Worm (Caenorhabditis elegans): Measurements from ENCODE around the gene F59B2.14.

F59B2.14 gene

ce11 chrIII:9022535-9022934 lies at the start of gene F59B2.14:
Gene F59B2.14 (minus strand): TSS chrIII:9022635.
- TF ChIP-seq efl-1 (optimal IDR thresholded peaks at IDR 0.05) (no peak), efl-1 (GFP tag; optimal IDR thresholded peaks at IDR 0.05 in 1 of 2) (no peak), C34B4.2 (tag; optimal IDR thresholded peaks at IDR 0.05) (no peak), ceh-8 (GFP tag; optimal IDR thresholded peaks at IDR 0.05) (no peak), nhr-77 (tag; optimal IDR thresholded peaks at IDR 0.05) (no peak), mep-1 (tag; optimal IDR thresholded peaks at IDR 0.05) (no peak), C16A3.4 (tag; optimal IDR thresholded peaks at IDR 0.05) (no peak), nhr-85 (tag) (no peak), egl-13 (tag; optimal IDR thresholded peaks at IDR 0.05) (no peak), fos-1 (tag; optimal IDR thresholded peaks at IDR 0.05) (no peak), nhr-84 (tag; optimal IDR thresholded peaks at IDR 0.05) (no peak), alr-1 (tag; optimal IDR thresholded peaks at IDR 0.05; ENCODE audit: borderline replicate concordance) (no peak)

- no peak for TF ChIP-seq efl-1 (optimal IDR thresholded peaks at IDR 0.05)
- peak in 1 of 2 experiments; percentile 64 for TF ChIP-seq efl-1 (GFP tag; optimal IDR thresholded peaks at IDR 0.05 in 1 of 2)
- TF ChIP-seq lin-35 (GFP tag; optimal IDR thresholded peaks at IDR 0.05): no peak
Measured at ce11 chrIII:9071372-9071771, 48.9 kb upstream of the F59B2.14 start, which contains the start of gene lin-12. Gene lin-12 (minus strand): TSS chrIII:9071472.

- TF ChIP-seq ceh-82 (tag; optimal IDR thresholded peaks at IDR 0.05) (no peak), efl-1 (optimal IDR thresholded peaks at IDR 0.05) (no peak), efl-1 (GFP tag; optimal IDR thresholded peaks at IDR 0.05 in 1 of 2) (no peak), blmp-1 (tag; optimal IDR thresholded peaks at IDR 0.05) (no peak), unc-86 (tag; optimal IDR thresholded peaks at IDR 0.05) (no peak), egl-27 (tag; optimal IDR thresholded peaks at IDR 0.05) (no peak), tbx-2 (tag; optimal IDR thresholded peaks at IDR 0.05) (no peak), nhr-77 (tag; optimal IDR thresholded peaks at IDR 0.05) (no peak), fos-1 (tag; optimal IDR thresholded peaks at IDR 0.05) (no peak), zag-1 (tag; optimal IDR thresholded peaks at IDR 0.05) (no peak), nhr-19 (GFP tag; conservative IDR thresholded peaks at IDR 0.05) (no peak), hpl-2 (GFP tag; optimal IDR thresholded peaks at IDR 0.05) (no peak), lin-14 (GFP tag; optimal IDR thresholded peaks at IDR 0.05) (no peak), irx-1 (tag; optimal IDR thresholded peaks at IDR 0.05) (no peak), sup-37 (GFP tag; optimal IDR thresholded peaks at IDR 0.05) (no peak), lin-35 (GFP tag; optimal IDR thresholded peaks at IDR 0.05) (no peak), dpl-1 (GFP tag; optimal IDR thresholded peaks at IDR 0.05) (no peak), pqm-1 (tag; optimal IDR thresholded peaks at IDR 0.05) (no peak), isw-1 (GFP tag; IDR thresholded peaks at IDR 0.05) (no peak), nhr-28 (tag; optimal IDR thresholded peaks at IDR 0.05) (no peak), mab-9 (GFP tag; IDR thresholded peaks at IDR 0.05) (no peak)
Measured at ce11 chrIII:9069712-9070111, 47.3 kb upstream of the F59B2.14 start.

- no peak for TF ChIP-seq irx-1 (tag; optimal IDR thresholded peaks at IDR 0.05)
- no peak for TF ChIP-seq fos-1 (tag; optimal IDR thresholded peaks at IDR 0.05)
- no peak for TF ChIP-seq aha-1 (tag; optimal IDR thresholded peaks at IDR 0.05)
- TF ChIP-seq ztf-11 (tag; optimal IDR thresholded peaks at IDR 0.05): no peak
- peak; percentile 27 for TF ChIP-seq mep-1 (tag; optimal IDR thresholded peaks at IDR 0.05)
- TF ChIP-seq nhr-19 (GFP tag; conservative IDR thresholded peaks at IDR 0.05): 0 out of 2 replicates have a peak, but pooled peaks have one; percentile 10
- peak; percentile 56 for TF ChIP-seq nhr-71 (tag; optimal IDR thresholded peaks at IDR 0.05)
- peak; percentile 72 for TF ChIP-seq aly-2 (tag; optimal IDR thresholded peaks at IDR 0.05)
- no peak for TF ChIP-seq nhr-11 (tag; optimal IDR thresholded peaks at IDR 0.05)
Measured at ce11 chrIII:9060267-9060666, 37.8 kb upstream of the F59B2.14 start.

ce11 chrIII:9058959-9059534 lies 36.6 kb upstream of the F59B2.14 start, which contains the start of gene gst-1:
Gene gst-1 (plus strand): TSS chrIII:9059331.
- no peak for TF ChIP-seq zip-4 (GFP tag; optimal IDR thresholded peaks at IDR 0.05)
- TF ChIP-seq tlp-1 (tag; optimal IDR thresholded peaks at IDR 0.05): no peak
- no peak for TF ChIP-seq blmp-1 (tag; optimal IDR thresholded peaks at IDR 0.05)
- TF ChIP-seq fkh-4 (tag; optimal IDR thresholded peaks at IDR 0.05; ENCODE audit: borderline replicate concordance): no peak
- peak; percentile 28 for TF ChIP-seq snu-23 (GFP tag; optimal IDR thresholded peaks at IDR 0.05)
- TF ChIP-seq lin-13 (GFP tag; optimal IDR thresholded peaks at IDR 0.05): no peak
- TF ChIP-seq rnt-1 (tag; optimal IDR thresholded peaks at IDR 0.05): peak; percentile 0
- no peak for TF ChIP-seq mef-2 (tag; optimal IDR thresholded peaks at IDR 0.05)
- no peak for TF ChIP-seq hpl-2 (GFP tag; optimal IDR thresholded peaks at IDR 0.05)
- TF ChIP-seq swsn-7 (tag; optimal IDR thresholded peaks at IDR 0.05): peak; percentile 10
- no peak for TF ChIP-seq hlh-4 (tag; optimal IDR thresholded peaks at IDR 0.05)
- TF ChIP-seq nhr-71 (tag; optimal IDR thresholded peaks at IDR 0.05): peak; percentile 38
- TF ChIP-seq nhr-84 (tag; optimal IDR thresholded peaks at IDR 0.05): no peak
- TF ChIP-seq jun-1 (tag; optimal IDR thresholded peaks at IDR 0.05): no peak
- peak in 1 of 2 experiments; percentile 10 for TF ChIP-seq efl-1 (optimal IDR thresholded peaks at IDR 0.05)
- peak in 1 of 2 experiments; percentile 56 for TF ChIP-seq efl-1 (GFP tag; optimal IDR thresholded peaks at IDR 0.05 in 1 of 2)
- TF ChIP-seq elt-2 (tag; optimal IDR thresholded peaks at IDR 0.05): peak; percentile 46
